Worm (Caenorhabditis elegans) whole organism, mixed stage, embryonic: ENCODE results near the gene puf-8.

Experiments
- ceh-39 ChIP-seq: fragments of 150-350 bp; optimal IDR thresholded peaks from 2 replicates; lab custom pipeline; 2014; ENCODE audit warnings: missing biosample characterization, missing genetic modification characterization
- elt-3 ChIP-seq: fragments of 150-350 bp; optimal IDR thresholded peaks from 2 replicates; lab custom pipeline; 2014; ENCODE audit warnings: missing biosample characterization, missing genetic modification characterization
- hlh-1 ChIP-seq: fragments of 150-350 bp; optimal IDR thresholded peaks from 2 replicates; lab custom pipeline; 2014; ENCODE audit warnings: missing biosample characterization, missing genetic modification reagents, missing genetic modification characterization
- lin-13 ChIP-seq: fragments of 150-350 bp; optimal IDR thresholded peaks from 2 replicates; lab custom pipeline; 2014; ENCODE audit warnings: missing biosample characterization, missing genetic modification characterization
- mep-1 ChIP-seq: fragments of 150-350 bp; optimal IDR thresholded peaks from 2 replicates; lab custom pipeline; 2017; ENCODE audit warnings: missing biosample characterization, missing genetic modification reagents, missing genetic modification characterization, inconsistent platforms
- nhr-237 ChIP-seq: fragments of 150-350 bp; optimal IDR thresholded peaks from 2 replicates; lab custom pipeline; 2014; ENCODE audit warnings: missing biosample characterization, missing genetic modification characterization
- nhr-76 ChIP-seq: sonication (generic microtip); optimal IDR thresholded peaks from 2 replicates; lab custom pipeline; 2017; ENCODE audit warnings: missing biosample characterization, missing genetic modification characterization
- pha-4 ChIP-seq: fragments of 150-350 bp; optimal IDR thresholded peaks from 2 replicates; lab custom pipeline; 2018; ENCODE audit warnings: missing biosample characterization, missing genetic modification reagents, missing genetic modification characterization
- snpc-4 ChIP-seq: fragments of 150-350 bp; optimal IDR thresholded peaks from 2 replicates; lab custom pipeline; 2014; ENCODE audit warnings: missing biosample characterization, missing genetic modification characterization
- sptf-1 ChIP-seq: sonication (generic microtip); optimal IDR thresholded peaks from 2 replicates; lab custom pipeline; 2017; ENCODE audit warnings: mild to moderate bottlenecking, missing genetic modification characterization, moderate library complexity, missing compliant biosample characterization
- unc-39 ChIP-seq: fragments of 150-350 bp; optimal IDR thresholded peaks from 2 replicates; lab custom pipeline; 2014; ENCODE audit warnings: missing biosample characterization, missing genetic modification characterization
- unc-62 ChIP-seq: fragments of 150-350 bp; optimal IDR thresholded peaks from 2 replicates; lab custom pipeline; 2014; ENCODE audit warnings: missing biosample characterization, missing genetic modification reagents, missing genetic modification characterization

ce11 chrII:7298197-7298682 is at the start of gene puf-8:
- no peak for TF ChIP-seq unc-39 (tag; lab: Kevin White, UChicago)
- TF ChIP-seq ceh-39 (tag; lab: Kevin White, UChicago): no peak
- no peak for TF ChIP-seq lin-13 (tag; lab: Kevin White, UChicago)
- no peak for TF ChIP-seq unc-62 (GFP tag; lab: Kevin White, UChicago)
- no peak for TF ChIP-seq mep-1 (tag; lab: Kevin White, UChicago)
- TF ChIP-seq hlh-1: no peak
- TF ChIP-seq nhr-237 (tag; lab: Kevin White, UChicago): no peak
- no peak for TF ChIP-seq pha-4 (tag; lab: Kevin White, UChicago)
- no peak for TF ChIP-seq sptf-1
- TF ChIP-seq nhr-76 (tag; lab: Kevin White, UChicago): no peak
- TF ChIP-seq snpc-4 (tag; lab: Kevin White, UChicago): no peak
- no peak for TF ChIP-seq elt-3 (tag; lab: Kevin White, UChicago)
